Worm (Caenorhabditis elegans): ENCODE data around the gene F32A5.4.

F32A5.4 gene

ce11 chrII:7228646-7229200 lies at the start of gene F32A5.4:
TSS of gene F32A5.4 (plus strand) at chrII:7229150.
- no peak for TF ChIP-seq rnt-1 (tag; optimal IDR thresholded peaks at IDR 0.05)
- no peak for TF ChIP-seq tbx-7 (tag; optimal IDR thresholded peaks at IDR 0.05)
- TF ChIP-seq pha-4 (tag; optimal IDR thresholded peaks at IDR 0.05) = no peak
- no peak for TF ChIP-seq dmd-4 (tag; optimal IDR thresholded peaks at IDR 0.05; ENCODE audit: borderline replicate concordance)
- TF ChIP-seq hlh-8 (tag; optimal IDR thresholded peaks at IDR 0.05) = no peak
- no peak for TF ChIP-seq unc-55 (GFP tag; optimal IDR thresholded peaks at IDR 0.05)
- TF ChIP-seq ceh-34 (tag; optimal IDR thresholded peaks at IDR 0.05) = no peak
- TF ChIP-seq ceh-9 (tag; optimal IDR thresholded peaks at IDR 0.05) = no peak
- no peak for TF ChIP-seq ceh-19 (GFP tag; optimal IDR thresholded peaks at IDR 0.05)
- TF ChIP-seq lim-6 (tag; optimal IDR thresholded peaks at IDR 0.05) = no peak
- TF ChIP-seq pag-3 (tag; optimal IDR thresholded peaks at IDR 0.05; ENCODE audit: borderline replicate concordance) = no peak
- no peak for TF ChIP-seq madf-2 (tag; optimal IDR thresholded peaks at IDR 0.05)
- TF ChIP-seq dve-1 (tag; optimal IDR thresholded peaks at IDR 0.05) = no peak
- no peak for TF ChIP-seq npax-4 (tag; optimal IDR thresholded peaks at IDR 0.05)

- peak; percentile 27 for TF ChIP-seq nfya-1 (tag; optimal IDR thresholded peaks at IDR 0.05)
- TF ChIP-seq ceh-34 (tag; optimal IDR thresholded peaks at IDR 0.05) = no peak
- TF ChIP-seq ets-4 (tag; optimal IDR thresholded peaks at IDR 0.05) = no peak
- TF ChIP-seq npax-4 (tag; optimal IDR thresholded peaks at IDR 0.05) = no peak
- TF ChIP-seq pag-3 (tag; optimal IDR thresholded peaks at IDR 0.05; ENCODE audit: borderline replicate concordance) = no peak
- no peak for TF ChIP-seq pax-1 (tag; optimal IDR thresholded peaks at IDR 0.05)
- TF ChIP-seq ceh-18 (tag; optimal IDR thresholded peaks at IDR 0.05) = peak; percentile 40
- no peak for TF ChIP-seq unc-55 (GFP tag; optimal IDR thresholded peaks at IDR 0.05)
- no peak for TF ChIP-seq eyg-1 (tag; optimal IDR thresholded peaks at IDR 0.05)
- peak; percentile 79 for TF ChIP-seq unc-42 (tag; optimal IDR thresholded peaks at IDR 0.05)
- TF ChIP-seq ceh-31 (tag; optimal IDR thresholded peaks at IDR 0.05) = peak; percentile 38
- TF ChIP-seq lim-6 (tag; optimal IDR thresholded peaks at IDR 0.05) = no peak
- TF ChIP-seq ceh-19 (GFP tag; optimal IDR thresholded peaks at IDR 0.05) = peak; percentile 17
- no peak for TF ChIP-seq ama-1 (optimal IDR thresholded peaks at IDR 0.05)
- TF ChIP-seq pat-9 (tag; optimal IDR thresholded peaks at IDR 0.05) = no peak
- peak; percentile 5 for TF ChIP-seq C08G9.2 (tag; optimal IDR thresholded peaks at IDR 0.05)
- no peak for TF ChIP-seq gmeb-2 (tag; optimal IDR thresholded peaks at IDR 0.05)
- no peak for TF ChIP-seq unc-86 (tag; optimal IDR thresholded peaks at IDR 0.05)
- TF ChIP-seq lin-11 (tag; optimal IDR thresholded peaks at IDR 0.05) = no peak
- no peak for TF ChIP-seq ztf-16 (tag; optimal IDR thresholded peaks at IDR 0.05)
- no peak for TF ChIP-seq C38D4.7 (GFP tag; optimal IDR thresholded peaks at IDR 0.05)
- no peak for TF ChIP-seq sox-4 (tag; optimal IDR thresholded peaks at IDR 0.05)
- peak; percentile 0 for TF ChIP-seq tbx-2 (tag; optimal IDR thresholded peaks at IDR 0.05)
- no peak for TF ChIP-seq Y22D7AL.16 (tag; optimal IDR thresholded peaks at IDR 0.05)
- TF ChIP-seq F13H6.1 (tag; optimal IDR thresholded peaks at IDR 0.05) = no peak
- TF ChIP-seq dmd-4 (tag; optimal IDR thresholded peaks at IDR 0.05; ENCODE audit: borderline replicate concordance) = no peak
- TF ChIP-seq ceh-48 (tag; optimal IDR thresholded peaks at IDR 0.05) = no peak
- TF ChIP-seq hlh-30 (tag; optimal IDR thresholded peaks at IDR 0.05; ENCODE audit: insufficient read depth) = no peak
- no peak for TF ChIP-seq che-1 (tag; optimal IDR thresholded peaks at IDR 0.05)
- TF ChIP-seq ahr-1 (tag; optimal IDR thresholded peaks at IDR 0.05) = no peak
- TF ChIP-seq madf-2 (tag; optimal IDR thresholded peaks at IDR 0.05) = no peak
Observed at ce11 chrII:7182630-7183029, 46.3 kb upstream of the F32A5.4 start.

ce11 chrII:7183493-7184272 lies 45.3 kb upstream of the F32A5.4 start, which contains the start of gene pdl-1:
TSS of gene pdl-1 (plus strand) at chrII:7183801.
- TF ChIP-seq ceh-45 (GFP tag; IDR thresholded peaks at IDR 0.05) = peak; percentile 93
- TF ChIP-seq odd-2 (tag; optimal IDR thresholded peaks at IDR 0.05) = peak; percentile 81
- peak; percentile 31 for TF ChIP-seq ceh-30 (tag; optimal IDR thresholded peaks at IDR 0.05)
- TF ChIP-seq K02D7.2 (tag; optimal IDR thresholded peaks at IDR 0.05) = peak; percentile 90
- TF ChIP-seq hlh-30 (tag; optimal IDR thresholded peaks at IDR 0.05; ENCODE audit: insufficient read depth) = peak; percentile 68
- TF ChIP-seq syd-9 (tag; optimal IDR thresholded peaks at IDR 0.05) = peak; percentile 95
- TF ChIP-seq C08G9.2 (tag; optimal IDR thresholded peaks at IDR 0.05) = peak; percentile 88
- TF ChIP-seq pat-9 (tag; optimal IDR thresholded peaks at IDR 0.05) = peak; percentile 93
- TF ChIP-seq hlh-13 (GFP tag; optimal IDR thresholded peaks at IDR 0.05) = peak; percentile 94
- TF ChIP-seq pha-4 (tag; optimal IDR thresholded peaks at IDR 0.05) = no peak
- no peak for TF ChIP-seq ets-4 (tag; optimal IDR thresholded peaks at IDR 0.05)
- peak; percentile 86 for TF ChIP-seq ceh-31 (tag; optimal IDR thresholded peaks at IDR 0.05)
- peak; percentile 92 for TF ChIP-seq ceh-6 (GFP tag; optimal IDR thresholded peaks at IDR 0.05)
- no peak for TF ChIP-seq ceh-22 (tag; optimal IDR thresholded peaks at IDR 0.05)
- TF ChIP-seq npax-4 (tag; optimal IDR thresholded peaks at IDR 0.05) = peak; percentile 74
- TF ChIP-seq fkh-10 (GFP tag; optimal IDR thresholded peaks at IDR 0.05) = no peak
- peak; percentile 74 for TF ChIP-seq unc-42 (tag; optimal IDR thresholded peaks at IDR 0.05)
- TF ChIP-seq ztf-16 (tag; optimal IDR thresholded peaks at IDR 0.05) = peak; percentile 95
- TF ChIP-seq ceh-18 (tag; optimal IDR thresholded peaks at IDR 0.05) = peak; percentile 86
- TF ChIP-seq unc-55 (GFP tag; optimal IDR thresholded peaks at IDR 0.05) = no peak
